Worm (Caenorhabditis elegans) whole organism, young adult: ENCODE measurements around the gene F35D2.1.

Source experiments
- B0035.1 ChIP-seq: sonication (generic microtip); optimal IDR thresholded peaks from 2 replicates; lab custom pipeline; 2016; ENCODE audit warnings: missing genetic modification characterization, mild to moderate bottlenecking, missing compliant biosample characterization, missing genotype, missing genetic modification reagents
- C06A6.2 ChIP-seq: fragments of 200-800 bp; sonication (Bioruptor generic); conservative IDR thresholded peaks from 2 replicates; pipeline ENCODE4 v1.3.6; 2022; ENCODE audit warnings: missing genetic modification characterization, missing compliant biosample characterization
- C17E4.6 ChIP-seq: fragments of 200-800 bp; sonication (Bioruptor generic); IDR thresholded peaks from 2 replicates; pipeline ENCODE4 v1.3.6; 2022; ENCODE audit warnings: missing genetic modification reagents, missing genetic modification characterization, missing compliant biosample characterization
- F10E7.11 ChIP-seq: sonication (generic microtip); optimal IDR thresholded peaks from 2 replicates; lab custom pipeline; 2017; ENCODE audit warnings: mild to moderate bottlenecking, missing genetic modification characterization, moderate library complexity, missing compliant biosample characterization
- F23B12.7 ChIP-seq: sonication (generic microtip); optimal IDR thresholded peaks from 2 replicates; lab custom pipeline; 2017; ENCODE audit warnings: missing genetic modification characterization, mild to moderate bottlenecking, missing compliant biosample characterization, antibody characterized with exemption, moderate library complexity; ENCODE audit not compliant: insufficient read depth
- F33H1.4 ChIP-seq: fragments of 200-800 bp; sonication (Bioruptor generic); IDR thresholded peaks from 2 replicates; pipeline ENCODE4 v1.3.6; 2022; ENCODE audit warnings: missing genetic modification reagents, missing genetic modification characterization, missing compliant biosample characterization
- F39B2.1 ChIP-seq: fragments of 200-800 bp; sonication (Bioruptor generic); IDR thresholded peaks from 2 replicates; pipeline ENCODE4 v1.3.6; 2022; ENCODE audit warnings: missing genetic modification reagents, missing genetic modification characterization, missing compliant biosample characterization
- F49E8.2 ChIP-seq: sonication (generic microtip); optimal IDR thresholded peaks from 3 replicates; lab custom pipeline; 2017; ENCODE audit warnings: missing genetic modification characterization, mild to moderate bottlenecking, missing compliant biosample characterization, antibody characterized with exemption, moderate library complexity; ENCODE audit not compliant: insufficient read depth
- F52B5.7 ChIP-seq: sonication (generic microtip); optimal IDR thresholded peaks from 2 replicates; lab custom pipeline; 2016; ENCODE audit warnings: mild to moderate bottlenecking, missing genetic modification characterization, missing compliant biosample characterization
- F55B11.4 ChIP-seq: sonication (generic microtip); optimal IDR thresholded peaks from 2 replicates; lab custom pipeline; 2016; ENCODE audit warnings: missing compliant biosample characterization, missing genetic modification characterization, borderline replicate concordance; ENCODE audit not compliant: insufficient read depth
- F57A8.1 ChIP-seq: fragments of 200-800 bp; sonication (Bioruptor generic); optimal IDR thresholded peaks from 2 replicates; lab custom pipeline; 2018; ENCODE audit warnings: mild to moderate bottlenecking, missing genetic modification characterization, moderate library complexity, missing compliant biosample characterization
- Y53G8AR.9 ChIP-seq: fragments of 200-800 bp; sonication (Bioruptor generic); conservative IDR thresholded peaks from 2 replicates; pipeline ENCODE4 v1.3.6; 2022; ENCODE audit warnings: missing genetic modification reagents, missing genetic modification characterization, missing compliant biosample characterization
- ZK185.1 ChIP-seq: sonication (generic microtip); optimal IDR thresholded peaks from 2 replicates; lab custom pipeline; 2016; ENCODE audit warnings: mild to moderate bottlenecking, missing genetic modification characterization, missing compliant biosample characterization; ENCODE audit not compliant: poor library complexity, severe bottlenecking
- akir-1 ChIP-seq: fragments of 200-800 bp; sonication (Bioruptor generic); optimal IDR thresholded peaks from 2 replicates; lab custom pipeline; 2018; ENCODE audit warnings: mild to moderate bottlenecking, missing genetic modification characterization, moderate library complexity, missing compliant biosample characterization
- aptf-2 ChIP-seq: fragments of 200-800 bp; sonication (Bioruptor generic); conservative IDR thresholded peaks from 2 replicates; pipeline ENCODE4 v1.3.6; 2022; ENCODE audit warnings: missing genetic modification reagents, missing genetic modification characterization, missing compliant biosample characterization
- atf-7 ChIP-seq: sonication (generic microtip); optimal IDR thresholded peaks from 2 replicates; lab custom pipeline; 2017; ENCODE audit warnings: mild to moderate bottlenecking, missing genetic modification characterization, missing compliant biosample characterization
- bed-1 ChIP-seq: fragments of 200-800 bp; sonication (Bioruptor generic); IDR thresholded peaks from 2 replicates; pipeline ENCODE4 v1.3.6; 2022; ENCODE audit warnings: missing genetic modification reagents, missing genetic modification characterization, missing compliant biosample characterization
- cebp-1 ChIP-seq, 2 experiments: fragments of 200-800 bp in 1 of 2; sonication (Bioruptor generic) in 1 of 2; sonication (generic microtip) in 1 of 2; IDR thresholded peaks in 1 of 2; optimal IDR thresholded peaks in 1 of 2; 2 replicates each; pipeline versions ENCODE4 v1.3.6 to Lab custom; 2017 to 2022; ENCODE audit warnings: missing compliant biosample characterization in 2 of 2, missing genetic modification characterization in 2 of 2, mild to moderate bottlenecking in 1 of 2, missing genetic modification reagents in 1 of 2, moderate library complexity in 1 of 2
- ceh-27 ChIP-seq: fragments of 200-800 bp; sonication (Bioruptor generic); optimal IDR thresholded peaks from 2 replicates; lab custom pipeline; 2018; ENCODE audit warnings: mild to moderate bottlenecking, missing genetic modification characterization, moderate library complexity, missing compliant biosample characterization
- dox-1 ChIP-seq: fragments of 200-800 bp; sonication (Bioruptor generic); IDR thresholded peaks from 2 replicates; pipeline ENCODE4 v1.3.6; 2022; ENCODE audit warnings: missing genetic modification reagents, missing genetic modification characterization, missing compliant biosample characterization
- dpff-1 ChIP-seq: sonication (generic microtip); optimal IDR thresholded peaks from 2 replicates; lab custom pipeline; 2017; ENCODE audit warnings: mild to moderate bottlenecking, missing genetic modification characterization, missing compliant biosample characterization
- dpl-1 ChIP-seq: fragments of 150-350 bp; optimal IDR thresholded peaks from 2 replicates; lab custom pipeline; 2014; ENCODE audit warnings: missing biosample characterization, missing genetic modification reagents, missing genetic modification characterization
- egl-18 ChIP-seq: fragments of 200-800 bp; sonication (Bioruptor generic); IDR thresholded peaks from 2 replicates; pipeline ENCODE4 v1.3.6; 2022; ENCODE audit warnings: missing genetic modification reagents, missing genetic modification characterization, missing compliant biosample characterization
- gei-17 ChIP-seq: fragments of 200-800 bp; sonication (Bioruptor generic); optimal IDR thresholded peaks from 2 replicates; lab custom pipeline; 2018; ENCODE audit warnings: mild to moderate bottlenecking, missing genetic modification characterization, missing compliant biosample characterization
- hlh-26 ChIP-seq: fragments of 200-800 bp; sonication (Bioruptor generic); conservative IDR thresholded peaks from 2 replicates; pipeline ENCODE4 v1.3.6; 2022; ENCODE audit warnings: missing genetic modification reagents, missing genetic modification characterization, missing compliant biosample characterization
- hmg-20 ChIP-seq: fragments of 200-800 bp; sonication (Bioruptor generic); IDR thresholded peaks from 2 replicates; pipeline ENCODE4 v1.3.6; 2022; ENCODE audit warnings: missing genetic modification reagents, missing genetic modification characterization, missing compliant biosample characterization
- lag-1 ChIP-seq: fragments of 200-800 bp; sonication (Bioruptor generic); IDR thresholded peaks from 2 replicates; pipeline ENCODE4 v1.3.6; 2022; ENCODE audit warnings: missing genetic modification reagents, missing genetic modification characterization, missing compliant biosample characterization
- lin-35 ChIP-seq, 3 experiments: fragments of 150-350 bp in 2 of 3; sonication (generic microtip) in 1 of 3; optimal IDR thresholded peaks; 2 replicates each; lab custom pipeline; 2014 to 2018; ENCODE audit warnings: missing biosample characterization in 3 of 3, missing genetic modification characterization in 3 of 3, missing genetic modification reagents in 3 of 3
- lir-1 ChIP-seq: fragments of 200-800 bp; sonication (Bioruptor generic); conservative IDR thresholded peaks from 2 replicates; pipeline ENCODE4 v1.3.6; 2022; ENCODE audit warnings: missing genetic modification reagents, missing genetic modification characterization, missing compliant biosample characterization
- lsy-27 ChIP-seq: sonication (generic microtip); optimal IDR thresholded peaks from 2 replicates; lab custom pipeline; 2017; ENCODE audit warnings: missing genetic modification characterization, mild to moderate bottlenecking, missing compliant biosample characterization, antibody characterized with exemption, missing genotype, borderline replicate concordance; ENCODE audit not compliant: insufficient read depth
- madf-10 ChIP-seq: sonication (generic microtip); optimal IDR thresholded peaks from 2 replicates; lab custom pipeline; 2016; ENCODE audit warnings: mild to moderate bottlenecking, missing genetic modification characterization, missing compliant biosample characterization
- mel-28 ChIP-seq: sonication (generic microtip); optimal IDR thresholded peaks from 2 replicates; lab custom pipeline; 2016; ENCODE audit warnings: borderline replicate concordance, mild to moderate bottlenecking, missing genetic modification characterization, missing compliant biosample characterization
- mes-4 ChIP-seq: sonication (generic microtip); optimal IDR thresholded peaks from 2 replicates; lab custom pipeline; 2016; ENCODE audit warnings: missing genotype, missing genetic modification characterization, missing compliant biosample characterization
- nfyb-1 ChIP-seq: fragments of 200-800 bp; sonication (Bioruptor generic); IDR thresholded peaks from 2 replicates; pipeline ENCODE4 v1.3.6; 2022; ENCODE audit warnings: missing genetic modification reagents, missing genetic modification characterization, missing compliant biosample characterization
- nhr-27 ChIP-seq: fragments of 200-800 bp; sonication (Bioruptor generic); optimal IDR thresholded peaks from 2 replicates; lab custom pipeline; 2018; ENCODE audit warnings: mild to moderate bottlenecking, missing genetic modification characterization, moderate library complexity, missing compliant biosample characterization
- nhr-90 ChIP-seq: sonication (generic microtip); optimal IDR thresholded peaks from 2 replicates; lab custom pipeline; 2016; ENCODE audit warnings: missing genotype, mild to moderate bottlenecking, missing genetic modification characterization, missing compliant biosample characterization
- pha-4 ChIP-seq: fragments of 150-350 bp; sonication (generic microtip); optimal IDR thresholded peaks from 2 replicates; lab custom pipeline; 2014; ENCODE audit warnings: missing biosample characterization, missing genetic modification reagents, missing genetic modification characterization
- rcor-1 ChIP-seq: fragments of 200-800 bp; sonication (Bioruptor generic); IDR thresholded peaks from 2 replicates; pipeline ENCODE4 v1.3.6; 2022; ENCODE audit warnings: missing genetic modification reagents, missing genetic modification characterization, missing compliant biosample characterization
- rpc-1 ChIP-seq, 2 experiments: fragments of 150-350 bp in 1 of 2; sonication (generic microtip) in 1 of 2; optimal IDR thresholded peaks; 2 replicates each; lab custom pipeline; 2014 to 2018; ENCODE audit warnings: missing biosample characterization in 1 of 2, missing genetic modification characterization in 1 of 2, missing genetic modification reagents in 1 of 2, missing genotype in 1 of 2
- sdz-38 ChIP-seq: sonication (generic microtip); optimal IDR thresholded peaks from 2 replicates; lab custom pipeline; 2016; ENCODE audit warnings: missing genotype, missing genetic modification characterization, missing compliant biosample characterization
- sea-2 ChIP-seq: fragments of 200-800 bp; sonication (Bioruptor generic); IDR thresholded peaks from 2 replicates; pipeline ENCODE4 v1.3.6; 2022; ENCODE audit warnings: missing genetic modification characterization, missing compliant biosample characterization
- snpc-3.4 ChIP-seq: sonication (generic microtip); optimal IDR thresholded peaks from 2 replicates; lab custom pipeline; 2017; ENCODE audit warnings: missing genetic modification characterization, mild to moderate bottlenecking, missing compliant biosample characterization, antibody characterized with exemption, moderate library complexity, missing genotype, missing genetic modification reagents
- somi-1 ChIP-seq: fragments of 200-800 bp; sonication (Bioruptor generic); optimal IDR thresholded peaks from 2 replicates; lab custom pipeline; 2018; ENCODE audit warnings: mild to moderate bottlenecking, missing genetic modification characterization, missing compliant biosample characterization
- tlf-1 ChIP-seq: fragments of 200-800 bp; sonication (Bioruptor generic); optimal IDR thresholded peaks from 2 replicates; lab custom pipeline; 2018; ENCODE audit warnings: mild to moderate bottlenecking, missing genetic modification characterization, missing compliant biosample characterization
- unc-62 ChIP-seq: fragments of 150-350 bp; optimal IDR thresholded peaks from 2 replicates; lab custom pipeline; 2014; ENCODE audit warnings: missing biosample characterization, missing genetic modification reagents, missing genetic modification characterization
- ztf-3 ChIP-seq: fragments of 200-800 bp; sonication (Bioruptor generic); optimal IDR thresholded peaks from 2 replicates; lab custom pipeline; 2018; ENCODE audit warnings: mild to moderate bottlenecking, missing genetic modification characterization, missing compliant biosample characterization

The F35D2.1 gene

ce11 chrII:7529078-7529683 is 46.5 kb upstream of the F35D2.1 start, which contains the start of gene ZK1290.5 (continued):
- no peak for TF ChIP-seq lsy-27 (tag; lab: Kevin White, UChicago)
- no peak for TF ChIP-seq cebp-1 (GFP tag; IDR thresholded peaks at IDR 0.05; lab: Robert Waterston, UW)
- TF ChIP-seq cebp-1 (tag; optimal IDR thresholded peaks at IDR 0.05; lab: Kevin White, UChicago) = peak; percentile 79
- TF ChIP-seq rpc-1 (optimal IDR thresholded peaks at IDR 0.05; lab: Kevin White, UChicago) = no peak
- no peak for TF ChIP-seq rpc-1 (tag; optimal IDR thresholded peaks at IDR 0.05; lab: Kevin White, UChicago)
- no peak for TF ChIP-seq lag-1 (GFP tag; lab: Robert Waterston, UW)
- no peak for TF ChIP-seq akir-1 (GFP tag; lab: Kevin White, UChicago)
- no peak for TF ChIP-seq lin-35 (GFP tag; optimal IDR thresholded peaks at IDR 0.05; lab: Kevin White, UChicago)
- no peak for TF ChIP-seq nhr-27
- TF ChIP-seq B0035.1 = peak; percentile 31
- no peak for TF ChIP-seq snpc-3.4 (tag; lab: Kevin White, UChicago)
- TF ChIP-seq atf-7 (tag; lab: Kevin White, UChicago) = peak; percentile 84
- TF ChIP-seq C06A6.2 = peak; percentile 86
- TF ChIP-seq ztf-3 (GFP tag; lab: Kevin White, UChicago) = peak; percentile 63
- no peak for TF ChIP-seq mel-28 (tag; lab: Kevin White, UChicago)
- no peak for TF ChIP-seq rcor-1 (GFP tag; lab: Robert Waterston, UW)
- TF ChIP-seq ZK185.1 = peak; percentile 28
- peak; percentile 6; the same call in 1 of the 2 replicates for TF ChIP-seq hmg-20 (GFP tag; lab: Robert Waterston, UW)
- no peak for TF ChIP-seq hlh-26 (GFP tag; lab: Robert Waterston, UW)
- no peak for TF ChIP-seq unc-62 (GFP tag; lab: Kevin White, UChicago)
- TF ChIP-seq bed-1 (GFP tag; lab: Robert Waterston, UW) = no peak
- TF ChIP-seq C17E4.6 (GFP tag; lab: Robert Waterston, UW) = no peak
- TF ChIP-seq egl-18 (GFP tag; lab: Robert Waterston, UW) = no peak
- TF ChIP-seq F55B11.4 (tag; lab: Kevin White, UChicago) = no peak
- TF ChIP-seq pha-4 (tag; lab: Kevin White, UChicago) = peak; percentile 80
- TF ChIP-seq lir-1 (GFP tag; lab: Robert Waterston, UW) = no peak
- TF ChIP-seq nfyb-1 (GFP tag; lab: Robert Waterston, UW) = peak; percentile 88
- TF ChIP-seq F33H1.4 (GFP tag; lab: Robert Waterston, UW) = no peak
- no peak for TF ChIP-seq mes-4 (tag; lab: Kevin White, UChicago)
- TF ChIP-seq nhr-90 (tag; lab: Kevin White, UChicago) = peak; percentile 43
- TF ChIP-seq Y53G8AR.9 (GFP tag; lab: Robert Waterston, UW) = 0 out of 2 replicates have a peak, but pooled peaks have one; percentile 43
- no peak for TF ChIP-seq F49E8.2
- TF ChIP-seq ceh-27 (GFP tag; lab: Kevin White, UChicago) = peak; percentile 50
- no peak for TF ChIP-seq dpff-1 (tag; lab: Kevin White, UChicago)
- TF ChIP-seq gei-17 = peak; percentile 53
- peak; percentile 6 for TF ChIP-seq F23B12.7 (tag; lab: Kevin White, UChicago)
- TF ChIP-seq dox-1 (GFP tag; lab: Robert Waterston, UW) = peak; percentile 72
- no peak for TF ChIP-seq dpl-1 (GFP tag; lab: Kevin White, UChicago)
- TF ChIP-seq tlf-1 (GFP tag; lab: Kevin White, UChicago) = peak; percentile 84
- no peak for TF ChIP-seq F52B5.7
- TF ChIP-seq somi-1 (GFP tag; lab: Kevin White, UChicago) = peak; percentile 95
- TF ChIP-seq F10E7.11 (tag; lab: Kevin White, UChicago) = no peak
- TF ChIP-seq F39B2.1 (GFP tag; lab: Robert Waterston, UW) = no peak
- TF ChIP-seq F57A8.1 (GFP tag; lab: Kevin White, UChicago) = no peak
- peak; percentile 72 for TF ChIP-seq madf-10 (tag; lab: Kevin White, UChicago)
- TF ChIP-seq sdz-38 (tag; lab: Kevin White, UChicago) = no peak
- no peak for TF ChIP-seq sea-2 (GFP tag; lab: Robert Waterston, UW)
- TF ChIP-seq aptf-2 (GFP tag; lab: Robert Waterston, UW) = no peak
